Worm (Caenorhabditis elegans) whole organism, late embryonic: ENCODE measurements around the gene F58G1.2.

ENCODE experiments used
- ceh-14 ChIP-seq: sonication (generic microtip); optimal IDR thresholded peaks from 2 replicates; lab custom pipeline; 2016; ENCODE audit warnings: missing genotype, missing genetic modification characterization, missing compliant biosample characterization
- hlh-6 ChIP-seq: sonication (generic microtip); optimal IDR thresholded peaks from 2 replicates; lab custom pipeline; 2016; ENCODE audit warnings: missing genotype, missing genetic modification characterization, missing compliant biosample characterization
- nhr-11 ChIP-seq: fragments of 150-350 bp; optimal IDR thresholded peaks from 2 replicates; lab custom pipeline; 2014; ENCODE audit warnings: missing biosample characterization, missing genetic modification characterization
- rnt-1 ChIP-seq: sonication (generic microtip); optimal IDR thresholded peaks from 2 replicates; lab custom pipeline; 2016; ENCODE audit warnings: missing genetic modification characterization, missing compliant biosample characterization
- sox-4 ChIP-seq: sonication (generic microtip); optimal IDR thresholded peaks from 2 replicates; lab custom pipeline; 2017; ENCODE audit warnings: mild to moderate bottlenecking, missing genetic modification characterization, inconsistent platforms, missing compliant biosample characterization

DNA sequence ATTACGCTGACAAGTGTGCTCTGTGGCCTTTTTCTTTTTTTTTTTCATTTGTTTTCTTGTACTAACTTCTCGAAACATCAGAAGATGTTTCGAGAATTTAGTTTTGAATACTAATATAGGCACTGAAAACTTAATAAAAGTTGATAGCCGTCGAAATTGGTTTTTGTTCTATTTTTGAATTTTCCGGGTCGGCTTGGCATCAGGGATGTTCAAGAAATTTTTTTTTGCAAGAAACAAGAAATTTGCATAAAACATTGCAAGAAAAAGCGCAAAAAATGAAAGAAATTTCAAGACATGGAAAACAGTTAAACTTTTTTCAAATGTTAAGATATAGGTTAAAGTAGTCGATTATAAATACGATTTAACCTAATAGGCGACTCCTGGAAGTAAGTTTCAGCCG lies 4.4 kb upstream of the F58G1.2 start:
- TF ChIP-seq ceh-14 (tag; lab: Kevin White, UChicago) = no peak
- no peak for TF ChIP-seq rnt-1 (tag; lab: Kevin White, UChicago)
- TF ChIP-seq nhr-11 (tag; lab: Kevin White, UChicago) = no peak
- TF ChIP-seq sox-4 (tag; lab: Kevin White, UChicago) = no peak
- no peak for TF ChIP-seq hlh-6
